Fruit fly (Drosophila melanogaster): ENCODE measurements around the gene RpS3A.

Gene RpS3A

DNA sequence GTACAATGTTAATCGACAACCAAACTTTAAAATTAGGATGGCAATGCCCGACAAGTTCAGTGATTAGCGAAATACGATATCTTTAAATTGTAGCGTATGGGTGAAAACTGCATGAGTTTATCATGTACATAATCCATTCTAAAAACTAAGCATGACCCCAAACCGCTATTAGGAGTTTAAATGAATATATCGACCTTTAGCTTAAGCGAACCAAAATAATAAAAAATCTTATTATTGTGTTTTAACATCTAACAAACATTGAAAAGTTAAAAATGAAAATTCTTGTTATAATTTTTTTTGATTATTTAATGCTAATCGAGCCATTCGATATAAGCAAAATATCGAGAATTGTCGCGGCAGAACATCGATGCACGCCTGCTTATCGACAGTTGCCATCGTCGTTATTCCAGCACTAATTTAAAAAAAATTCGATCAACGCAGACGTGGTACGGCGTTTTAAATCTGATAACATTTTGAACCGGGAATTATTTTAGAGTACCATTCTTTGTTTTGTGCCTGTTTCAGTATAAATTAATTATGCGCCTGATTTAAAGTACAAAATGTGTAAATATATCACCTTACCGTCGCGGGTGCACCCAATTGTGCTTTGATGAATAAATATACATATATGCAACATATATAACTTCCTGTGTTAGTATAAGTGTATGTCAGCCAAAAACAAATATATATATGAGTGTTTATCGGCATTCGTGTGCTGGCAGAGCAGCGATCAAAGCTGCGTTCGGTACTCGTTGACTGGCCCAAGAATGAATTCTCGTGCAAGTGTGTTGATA is 2.1 kb upstream of the RpS3A start, which contains the start of gene pan (continued):
- TF ChIP-seq lbe (GFP tag; optimal IDR thresholded peaks at IDR 0.05) (peak; percentile 58), Poxn (GFP tag; IDR thresholded peaks at IDR 0.05) (no peak), CG13123 (GFP tag; optimal IDR thresholded peaks at IDR 0.05) (no peak), CG9932 (GFP tag; IDR thresholded peaks at IDR 0.05) (no peak), rib (GFP tag; IDR thresholded peaks at IDR 0.05) (no peak)

DNA sequence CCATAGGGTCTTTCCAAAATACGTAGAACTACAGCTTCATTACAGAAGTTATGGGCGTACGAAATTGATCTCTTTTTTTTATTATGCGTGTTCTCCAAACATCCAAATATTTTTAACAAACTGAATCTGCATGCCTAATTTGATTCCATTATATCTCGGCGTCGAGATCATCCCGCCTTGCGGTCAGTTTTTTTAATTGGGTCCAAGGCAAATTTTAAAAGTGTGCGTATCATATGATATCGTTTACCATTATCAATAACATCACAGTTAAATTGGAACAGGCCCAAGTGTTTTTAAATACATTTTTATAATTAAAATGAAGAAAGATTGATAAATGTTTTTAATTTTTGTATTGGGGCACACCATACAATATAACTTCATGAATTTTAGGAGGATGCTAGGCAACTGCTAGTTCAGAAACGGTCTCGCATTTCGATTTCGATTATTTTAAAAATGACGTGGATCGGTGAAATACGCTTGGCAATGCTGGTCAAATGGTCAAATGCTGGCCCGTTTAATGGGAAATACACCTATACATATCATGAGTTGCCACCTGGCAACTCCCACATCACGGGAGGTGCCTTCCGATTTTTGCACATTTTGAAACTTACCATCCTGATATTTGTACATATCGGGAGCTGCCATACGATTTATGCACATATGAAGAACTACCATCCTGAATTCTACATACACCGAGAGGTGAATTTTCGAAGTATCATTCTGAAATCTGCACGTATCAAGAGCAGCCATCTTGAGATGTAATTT is 1.4 kb upstream of the RpS3A start:
- peak; percentile 6 for TF ChIP-seq CG9609 (GFP tag; optimal IDR thresholded peaks at IDR 0.05)
- TF ChIP-seq Tbp (GFP tag; optimal IDR thresholded peaks at IDR 0.05): no peak
- peak; percentile 20 for TF ChIP-seq HmgD (GFP tag; optimal IDR thresholded peaks at IDR 0.05)
- TF ChIP-seq Lhr (GFP tag; optimal IDR thresholded peaks at IDR 0.05): peak; percentile 99
- TF ChIP-seq Hmr (GFP tag; optimal IDR thresholded peaks at IDR 0.05): peak; percentile 93
- no peak for TF ChIP-seq CG12236 (GFP tag; optimal IDR thresholded peaks at IDR 0.05)
- TF ChIP-seq CG17829 (tag; optimal IDR thresholded peaks at IDR 0.05): no peak
- no peak for TF ChIP-seq CG11695 (GFP tag; IDR thresholded peaks at IDR 0.05)
- TF ChIP-seq CTCF (GFP tag; optimal IDR thresholded peaks at IDR 0.05): peak; percentile 85
- peak; percentile 19 for TF ChIP-seq CG15696 (tag; optimal IDR thresholded peaks at IDR 0.05)
- TF ChIP-seq mirr (GFP tag; optimal IDR thresholded peaks at IDR 0.05): peak; percentile 36
- no peak for TF ChIP-seq bigmax (GFP tag; optimal IDR thresholded peaks at IDR 0.05)
- TF ChIP-seq Ets97D (GFP tag; optimal IDR thresholded peaks at IDR 0.05): peak; percentile 57
- TF ChIP-seq CG11723 (GFP tag; optimal IDR thresholded peaks at IDR 0.05): peak; percentile 91
- TF ChIP-seq CG14965 (GFP tag; optimal IDR thresholded peaks at IDR 0.05; ENCODE audit: borderline replicate concordance): peak; percentile 27
- no peak for TF ChIP-seq usp (GFP tag; optimal IDR thresholded peaks at IDR 0.05)
- TF ChIP-seq hkb (optimal IDR thresholded peaks at IDR 0.05): no peak
- TF ChIP-seq hkb (GFP tag; IDR thresholded peaks at IDR 0.05): 0 out of 2 replicates have a peak, but pooled peaks have one; percentile 18
- TF ChIP-seq dan (GFP tag; IDR thresholded peaks at IDR 0.05): no peak
- no peak for TF ChIP-seq dysf (GFP tag; IDR thresholded peaks at IDR 0.05)
- peak; percentile 63 for TF ChIP-seq CG1603 (tag; optimal IDR thresholded peaks at IDR 0.05)
- TF ChIP-seq CG8290 (GFP tag; optimal IDR thresholded peaks at IDR 0.05): peak; percentile 29
- TF ChIP-seq CG8290 (tag; optimal IDR thresholded peaks at IDR 0.05): peak in 1 of 2 experiments; percentile 88
- no peak for TF ChIP-seq Hr3 (GFP tag; optimal IDR thresholded peaks at IDR 0.05)
- TF ChIP-seq caup (GFP tag; optimal IDR thresholded peaks at IDR 0.05; ENCODE audit: severe bottlenecking): peak; percentile 6
- 0 out of 2 replicates have a peak, but pooled peaks have one; percentile 5 for TF ChIP-seq CG14014 (GFP tag; IDR thresholded peaks at IDR 0.05)
- peak; percentile 13 for TF ChIP-seq CG31365 (tag; optimal IDR thresholded peaks at IDR 0.05)
- peak; percentile 85 for TF ChIP-seq CG33213 (GFP tag; optimal IDR thresholded peaks at IDR 0.05)
- peak; percentile 93 for TF ChIP-seq CG30020 (tag; optimal IDR thresholded peaks at IDR 0.05)
- TF ChIP-seq CG15514 (GFP tag; optimal IDR thresholded peaks at IDR 0.05): peak; percentile 77
- TF ChIP-seq HmgZ (tag; optimal IDR thresholded peaks at IDR 0.05): peak; percentile 67
- peak; percentile 63 for TF ChIP-seq CG7987 (GFP tag; optimal IDR thresholded peaks at IDR 0.05)
- TF ChIP-seq pfk (GFP tag; optimal IDR thresholded peaks at IDR 0.05): peak; percentile 15
- TF ChIP-seq pho (GFP tag; optimal IDR thresholded peaks at IDR 0.05): peak; percentile 28
- TF ChIP-seq CG1233 (GFP tag; optimal IDR thresholded peaks at IDR 0.05): no peak
- peak; percentile 44; the same call in 1 of the 3 replicates for TF ChIP-seq row (GFP tag; IDR thresholded peaks at IDR 0.05)
- TF ChIP-seq CG17568 (GFP tag; optimal IDR thresholded peaks at IDR 0.05): peak; percentile 10
- no peak for TF ChIP-seq Antp (GFP tag; optimal IDR thresholded peaks at IDR 0.05)
- peak in 1 of 2 experiments; percentile 75 for TF ChIP-seq insv (GFP tag; optimal IDR thresholded peaks at IDR 0.05)
- no peak for TF ChIP-seq CG11456 (GFP tag; IDR thresholded peaks at IDR 0.05)
- TF ChIP-seq Xbp1 (GFP tag; optimal IDR thresholded peaks at IDR 0.05): peak; percentile 42
- TF ChIP-seq psq (GFP tag; optimal IDR thresholded peaks at IDR 0.05): no peak
- TF ChIP-seq vvl (GFP tag; IDR thresholded peaks at IDR 0.05): peak; percentile 55; the same call in 1 of the 2 replicates

All from whole organism, embryonic.